Fruit fly (Drosophila melanogaster) whole organism, embryonic: ENCODE measurements around the gene CG4297.
A peak's percentile ranks its signal among the peaks of the same experiment; 100 is the strongest.

Experiments used
- Asciz ChIP-seq: fragments of 200-800 bp; sonication (Bioruptor generic); optimal IDR thresholded peaks from 2 replicates; lab custom pipeline; 2017; ENCODE audit warnings: missing biosample characterization, mild to moderate bottlenecking, missing genetic modification characterization, missing genetic modification reagents
- Atf3 ChIP-seq: fragments of 200-800 bp; sonication (Bioruptor generic); optimal IDR thresholded peaks from 3 replicates; lab custom pipeline; 2016; ENCODE audit warnings: missing biosample characterization, missing genetic modification characterization
- BEAF-32 ChIP-seq: fragments of 200-800 bp; sonication (Bioruptor generic); optimal IDR thresholded peaks from 3 replicates; lab custom pipeline; 2017; ENCODE audit warnings: missing biosample characterization, missing genetic modification characterization, mild to moderate bottlenecking, moderate library complexity, missing genetic modification reagents
- CG10654 ChIP-seq: fragments of 200-800 bp; sonication (Bioruptor generic); optimal IDR thresholded peaks from 2 replicates; lab custom pipeline; 2016; ENCODE audit warnings: missing biosample characterization, missing genetic modification characterization
- CG11723 ChIP-seq: fragments of 200-800 bp; sonication (Bioruptor generic); optimal IDR thresholded peaks from 2 replicates; lab custom pipeline; 2017; ENCODE audit warnings: missing biosample characterization, mild to moderate bottlenecking, missing genetic modification characterization
- CG15269 ChIP-seq: fragments of 200-800 bp; sonication (Bioruptor generic); optimal IDR thresholded peaks from 2 replicates; lab custom pipeline; 2018; ENCODE audit warnings: missing biosample characterization, mild to moderate bottlenecking, missing genetic modification characterization, moderate library complexity
- CG1529 ChIP-seq: fragments of 200-800 bp; sonication (Bioruptor generic); optimal IDR thresholded peaks from 3 replicates; lab custom pipeline; 2018; ENCODE audit warnings: missing biosample characterization, missing genetic modification characterization
- CG16779 ChIP-seq: fragments of 200-800 bp; sonication (Bioruptor generic); IDR thresholded peaks from 2 replicates; pipeline ENCODE4 v1.3.6; 2022; ENCODE audit warnings: missing biosample characterization, missing genetic modification characterization
- CG17359 ChIP-seq: fragments of 200-800 bp; sonication (Bioruptor generic); optimal IDR thresholded peaks from 3 replicates; lab custom pipeline; 2018; ENCODE audit warnings: missing biosample characterization, mild to moderate bottlenecking, missing genetic modification characterization, moderate library complexity
- CG1792 ChIP-seq: fragments of 200-800 bp; sonication (Bioruptor generic); optimal IDR thresholded peaks from 2 replicates; lab custom pipeline; 2016; ENCODE audit warnings: missing biosample characterization, missing genetic modification characterization
- CG30431 ChIP-seq: fragments of 200-800 bp; sonication (Bioruptor generic); optimal IDR thresholded peaks from 2 replicates; lab custom pipeline; 2017; ENCODE audit warnings: missing biosample characterization, missing genetic modification characterization
- CG33557 ChIP-seq: fragments of 200-800 bp; sonication (Bioruptor generic); optimal IDR thresholded peaks from 2 replicates; lab custom pipeline; 2019; ENCODE audit warnings: missing biosample characterization, mild to moderate bottlenecking, missing genetic modification characterization, moderate library complexity
- CG3995 ChIP-seq: fragments of 200-800 bp; sonication (Bioruptor generic); optimal IDR thresholded peaks from 3 replicates; lab custom pipeline; 2016; ENCODE audit warnings: missing biosample characterization, missing genetic modification characterization
- CG43689 ChIP-seq: fragments of 200-800 bp; sonication (Bioruptor generic); IDR thresholded peaks from 2 replicates; pipeline ENCODE4 v1.3.6; 2022; ENCODE audit warnings: missing biosample characterization, missing genetic modification characterization
- CG6689 ChIP-seq: fragments of 200-800 bp; sonication (Bioruptor generic); IDR thresholded peaks from 2 replicates; pipeline ENCODE4 v1.3.6; 2022; ENCODE audit warnings: missing biosample characterization, missing genetic modification characterization
- CG7271 ChIP-seq: fragments of 200-800 bp; sonication (Bioruptor generic); optimal IDR thresholded peaks from 2 replicates; lab custom pipeline; 2018; ENCODE audit warnings: missing biosample characterization, mild to moderate bottlenecking, missing genetic modification characterization, moderate library complexity
- CG7786 ChIP-seq: fragments of 200-800 bp; sonication (Bioruptor generic); optimal IDR thresholded peaks from 2 replicates; lab custom pipeline; 2016; ENCODE audit warnings: missing biosample characterization, missing genetic modification characterization
- CG8281 ChIP-seq: fragments of 200-800 bp; sonication (Bioruptor generic); optimal IDR thresholded peaks from 2 replicates; lab custom pipeline; 2018; ENCODE audit warnings: missing biosample characterization, mild to moderate bottlenecking, missing genetic modification characterization, moderate library complexity
- CG8944 ChIP-seq: fragments of 200-800 bp; sonication (Bioruptor generic); optimal IDR thresholded peaks from 3 replicates; lab custom pipeline; 2016; ENCODE audit warnings: missing biosample characterization, missing genetic modification characterization
- Dll ChIP-seq: fragments of 200-800 bp; sonication (Bioruptor generic); IDR thresholded peaks from 4 replicates; pipeline ENCODE4 v1.3.6; 2022; ENCODE audit warnings: missing biosample characterization, missing genetic modification characterization; ENCODE audit not compliant: partially characterized antibody
- Hey ChIP-seq: fragments of 200-800 bp; sonication (Bioruptor generic); optimal IDR thresholded peaks from 3 replicates; lab custom pipeline; 2018; ENCODE audit warnings: missing biosample characterization, mild to moderate bottlenecking, missing genetic modification characterization
- Hr3 ChIP-seq: fragments of 200-800 bp; sonication (Bioruptor generic); optimal IDR thresholded peaks from 3 replicates; lab custom pipeline; 2016; ENCODE audit warnings: missing biosample characterization, missing genetic modification characterization
- Jarid2 ChIP-seq: fragments of 200-800 bp; sonication (Bioruptor generic); optimal IDR thresholded peaks from 3 replicates; lab custom pipeline; 2017; ENCODE audit warnings: mild to moderate bottlenecking, missing biosample characterization, missing genetic modification reagents, missing genetic modification characterization
- MESR4 ChIP-seq: fragments of 200-800 bp; sonication (Bioruptor generic); optimal IDR thresholded peaks from 2 replicates; lab custom pipeline; 2018; ENCODE audit warnings: missing biosample characterization, mild to moderate bottlenecking, missing genetic modification characterization, moderate library complexity
- NFAT ChIP-seq: fragments of 200-800 bp; sonication (Bioruptor generic); IDR thresholded peaks from 2 replicates; pipeline ENCODE4 v1.3.6; 2022; ENCODE audit warnings: missing biosample characterization, missing genetic modification characterization
- Ravus ChIP-seq: fragments of 200-800 bp; sonication (Bioruptor generic); IDR thresholded peaks from 2 replicates; pipeline ENCODE4 v1.3.6; 2022; ENCODE audit warnings: missing biosample characterization, missing genetic modification characterization
- Taf1 ChIP-seq: fragments of 200-800 bp; sonication (Bioruptor generic); IDR thresholded peaks from 2 replicates; pipeline ENCODE4 v1.3.6; 2022; ENCODE audit warnings: missing biosample characterization, missing genetic modification characterization
- Tbp ChIP-seq: fragments of >200 bp; optimal IDR thresholded peaks from 2 replicates; lab custom pipeline; 2018; ENCODE audit warnings: missing biosample characterization, missing genetic modification characterization
- bowl ChIP-seq: fragments of 200-800 bp; sonication (Bioruptor generic); IDR thresholded peaks from 2 replicates; pipeline ENCODE4 v1.3.6; 2022; ENCODE audit warnings: missing biosample characterization, missing genetic modification characterization
- br ChIP-seq: fragments of >200 bp; optimal IDR thresholded peaks from 2 replicates; lab custom pipeline; 2017
- cad ChIP-seq: fragments of >200 bp; optimal IDR thresholded peaks from 2 replicates; lab custom pipeline; 2017; ENCODE audit warnings: missing biosample characterization, missing genetic modification characterization
- cg ChIP-seq: fragments of 200-800 bp; sonication (Bioruptor generic); optimal IDR thresholded peaks from 3 replicates; lab custom pipeline; 2019; ENCODE audit warnings: missing biosample characterization, mild to moderate bottlenecking, missing genetic modification characterization, moderate library complexity
- chif ChIP-seq, 2 experiments: fragments of 200-800 bp; sonication (Bioruptor generic); optimal IDR thresholded peaks; 3 replicates each; lab custom pipeline; 2016; ENCODE audit warnings: missing biosample characterization in 2 of 2, missing genetic modification characterization in 2 of 2
- dan ChIP-seq: fragments of 200-800 bp; sonication (Bioruptor generic); IDR thresholded peaks from 2 replicates; pipeline ENCODE4 v1.3.6; 2022; ENCODE audit warnings: missing biosample characterization, missing genetic modification characterization
- danr ChIP-seq: fragments of 200-800 bp; sonication (Bioruptor generic); IDR thresholded peaks from 2 replicates; pipeline ENCODE4 v1.3.6; 2022; ENCODE audit warnings: missing biosample characterization, missing genetic modification characterization
- emc ChIP-seq: fragments of 200-800 bp; sonication (Bioruptor generic); optimal IDR thresholded peaks from 2 replicates; lab custom pipeline; 2016; ENCODE audit warnings: missing biosample characterization, missing genetic modification characterization
- fu2 ChIP-seq: fragments of 200-800 bp; sonication (Bioruptor generic); optimal IDR thresholded peaks from 2 replicates; lab custom pipeline; 2016; ENCODE audit warnings: missing biosample characterization, missing genetic modification characterization
- her ChIP-seq: fragments of 200-800 bp; sonication (Bioruptor generic); optimal IDR thresholded peaks from 2 replicates; lab custom pipeline; 2016; ENCODE audit warnings: missing biosample characterization, missing genetic modification characterization
- lab ChIP-seq: fragments of 200-800 bp; sonication (Bioruptor generic); optimal IDR thresholded peaks from 3 replicates; lab custom pipeline; 2017; ENCODE audit warnings: missing biosample characterization, missing genetic modification characterization, mild to moderate bottlenecking, moderate library complexity, missing genetic modification reagents
- phol ChIP-seq: fragments of 200-800 bp; sonication (Bioruptor generic); optimal IDR thresholded peaks from 3 replicates; lab custom pipeline; 2018; ENCODE audit warnings: missing biosample characterization, mild to moderate bottlenecking, missing genetic modification characterization, moderate library complexity
- scrt ChIP-seq: fragments of 200-800 bp; sonication (Bioruptor generic); optimal IDR thresholded peaks from 2 replicates; lab custom pipeline; 2018; ENCODE audit warnings: missing biosample characterization, mild to moderate bottlenecking, missing genetic modification characterization, moderate library complexity
- slou ChIP-seq: fragments of 200-800 bp; sonication (Bioruptor generic); optimal IDR thresholded peaks from 3 replicates; lab custom pipeline; 2016; ENCODE audit warnings: missing biosample characterization, missing genetic modification characterization
- slp2 ChIP-seq: fragments of 200-800 bp; sonication (Bioruptor generic); optimal IDR thresholded peaks from 2 replicates; lab custom pipeline; 2016; ENCODE audit warnings: missing biosample characterization, missing genetic modification characterization
- so ChIP-seq: fragments of 200-800 bp; sonication (Bioruptor generic); IDR thresholded peaks from 3 replicates; pipeline ENCODE4 v1.3.6; 2022; ENCODE audit warnings: missing biosample characterization, missing genetic modification characterization
- sug ChIP-seq: fragments of 200-800 bp; optimal IDR thresholded peaks from 2 replicates; lab custom pipeline; 2019; ENCODE audit warnings: missing biosample characterization, mild to moderate bottlenecking, missing genetic modification characterization, moderate library complexity
- tgo ChIP-seq: fragments of 200-800 bp; sonication (Bioruptor generic); IDR thresholded peaks from 3 replicates; pipeline ENCODE4 v1.3.6; 2022; ENCODE audit warnings: missing biosample characterization, missing genetic modification characterization
- toy ChIP-seq: fragments of 200-800 bp; sonication (Bioruptor generic); IDR thresholded peaks from 2 replicates; pipeline ENCODE4 v1.3.6; 2022; ENCODE audit warnings: missing biosample characterization, missing genetic modification characterization
- trem ChIP-seq: fragments of 200-800 bp; optimal IDR thresholded peaks from 3 replicates; lab custom pipeline; 2019; ENCODE audit warnings: missing biosample characterization, mild to moderate bottlenecking, missing genetic modification characterization, moderate library complexity
- trh ChIP-seq: fragments of 200-800 bp; sonication (Bioruptor generic); optimal IDR thresholded peaks from 2 replicates; lab custom pipeline; 2016; ENCODE audit warnings: missing biosample characterization, missing genetic modification characterization
- vnd ChIP-seq: fragments of 200-800 bp; sonication (Bioruptor generic); IDR thresholded peaks from 3 replicates; pipeline ENCODE4 v1.3.6; 2022; ENCODE audit warnings: missing biosample characterization, missing genetic modification characterization; ENCODE audit not compliant: partially characterized antibody
- vvl ChIP-seq: fragments of 200-800 bp; sonication (Bioruptor generic); IDR thresholded peaks from 2 replicates; pipeline ENCODE4 v1.3.6; 2022; ENCODE audit warnings: missing biosample characterization, missing genetic modification characterization

The CG4297 gene

dm6 chr2L:520331-521000 lies 48.5 kb upstream of the CG4297 start (continued):
- TF ChIP-seq bowl (GFP tag; lab: Robert Waterston, UW): peak; percentile 60; the same call in 1 of the 2 replicates
- TF ChIP-seq Atf3 (GFP tag; lab: Kevin White, UChicago): peak; percentile 82
- peak; percentile 36 for TF ChIP-seq sug (tag; lab: Kevin White, UChicago)
- peak; percentile 92 for TF ChIP-seq vvl (GFP tag; lab: Robert Waterston, UW)
- 0 out of 2 replicates have a peak, but pooled peaks have one; percentile 11 for TF ChIP-seq dan (GFP tag; lab: Robert Waterston, UW)
- peak; percentile 84 for TF ChIP-seq CG30431 (GFP tag; lab: Kevin White, UChicago)
- peak; percentile 85 for TF ChIP-seq tgo (GFP tag; lab: Robert Waterston, UW)
- TF ChIP-seq CG7271 (tag; lab: Kevin White, UChicago): peak; percentile 21
- peak; percentile 63 for TF ChIP-seq slou (GFP tag; lab: Kevin White, UChicago)
- peak; percentile 74 for TF ChIP-seq CG8944 (GFP tag; lab: Kevin White, UChicago)
- TF ChIP-seq danr (GFP tag; lab: Robert Waterston, UW): peak; percentile 80
- peak; percentile 86 for TF ChIP-seq Asciz (GFP tag; lab: Kevin White, UChicago)
- TF ChIP-seq chif (GFP tag; optimal IDR thresholded peaks at IDR 0.05; lab: Kevin White, UChicago): peak; percentile 86 to 92
- TF ChIP-seq CG17359: peak; percentile 92
- no peak for TF ChIP-seq Taf1 (GFP tag; lab: Robert Waterston, UW)
- no peak for TF ChIP-seq cad (GFP tag; lab: Kevin White, UChicago)
- peak; percentile 26 for TF ChIP-seq MESR4 (GFP tag; lab: Kevin White, UChicago)
- TF ChIP-seq CG8281 (tag; lab: Kevin White, UChicago): peak; percentile 37
- TF ChIP-seq trh (GFP tag; lab: Kevin White, UChicago): peak; percentile 79
- peak; percentile 27 for TF ChIP-seq fu2
- TF ChIP-seq Hr3: peak; percentile 77
- TF ChIP-seq slp2 (GFP tag; lab: Kevin White, UChicago): peak; percentile 64
- no peak for TF ChIP-seq toy (GFP tag; lab: Robert Waterston, UW)
- peak; percentile 64 for TF ChIP-seq CG7786 (GFP tag; lab: Kevin White, UChicago)
- TF ChIP-seq CG15269 (tag; lab: Kevin White, UChicago): peak; percentile 88
- no peak for TF ChIP-seq br (lab: Kevin White, UChicago)
- peak; percentile 86 for TF ChIP-seq phol (tag; lab: Kevin White, UChicago)
- TF ChIP-seq Hey: no peak
- peak; percentile 72 for TF ChIP-seq CG11723
- peak; percentile 57 for TF ChIP-seq CG1792 (GFP tag; lab: Kevin White, UChicago)
- TF ChIP-seq BEAF-32: no peak
- peak; percentile 88 for TF ChIP-seq so (GFP tag; lab: Robert Waterston, UW)
- no peak for TF ChIP-seq Dll (GFP tag; lab: Robert Waterston, UW)
- TF ChIP-seq CG6689: peak; percentile 87
- no peak for TF ChIP-seq cg (GFP tag; lab: Kevin White, UChicago)
- peak; percentile 58 for TF ChIP-seq CG43689
- peak; percentile 84 for TF ChIP-seq CG33557
- peak; percentile 86 for TF ChIP-seq CG1529 (GFP tag; lab: Kevin White, UChicago)
- peak; percentile 35 for TF ChIP-seq scrt (GFP tag; lab: Kevin White, UChicago)
- TF ChIP-seq vnd (GFP tag; lab: Robert Waterston, UW): no peak
- peak; percentile 73 for TF ChIP-seq lab (GFP tag; lab: Kevin White, UChicago)
- TF ChIP-seq trem (tag; lab: Kevin White, UChicago): peak; percentile 57
- TF ChIP-seq Ravus (GFP tag; lab: Robert Waterston, UW): peak; percentile 43
- peak; percentile 80 for TF ChIP-seq CG10654
- no peak for TF ChIP-seq CG3995 (GFP tag; lab: Kevin White, UChicago)
- no peak for TF ChIP-seq emc (GFP tag; lab: Kevin White, UChicago)
- peak; percentile 45; the same call in 1 of the 2 replicates for TF ChIP-seq NFAT (GFP tag; lab: Robert Waterston, UW)
- TF ChIP-seq Jarid2 (GFP tag; lab: Kevin White, UChicago): peak; percentile 29
- TF ChIP-seq her: peak; percentile 75
- TF ChIP-seq Tbp (GFP tag; lab: Kevin White, UChicago): no peak
- TF ChIP-seq CG16779 (GFP tag; lab: Robert Waterston, UW): 0 out of 2 replicates have a peak, but pooled peaks have one; percentile 59
